Worm (Caenorhabditis elegans) whole organism, L3 larva: ENCODE measurements around the gene F08H9.3.
A peak's percentile ranks its signal among the peaks of the same experiment; 100 is the strongest.

ENCODE experiments used
- R02D3.7 ChIP-seq: fragments of 150-350 bp; optimal IDR thresholded peaks from 2 replicates; lab custom pipeline; 2014; ENCODE audit warnings: missing biosample characterization, missing genetic modification characterization
- ZK546.5 ChIP-seq: sonication (generic microtip); optimal IDR thresholded peaks from 2 replicates; lab custom pipeline; 2017; ENCODE audit warnings: missing biosample characterization, missing genetic modification characterization
- ceh-16 ChIP-seq: sonication (generic microtip); optimal IDR thresholded peaks from 2 replicates; lab custom pipeline; 2017; ENCODE audit warnings: missing biosample characterization, missing genetic modification characterization
- ceh-28 ChIP-seq: fragments of 150-350 bp; optimal IDR thresholded peaks from 2 replicates; lab custom pipeline; 2014; ENCODE audit warnings: missing biosample characterization, missing genetic modification reagents, missing genetic modification characterization
- ceh-82 ChIP-seq: fragments of 150-350 bp; optimal IDR thresholded peaks from 2 replicates; lab custom pipeline; 2014; ENCODE audit warnings: missing biosample characterization, missing genetic modification characterization
- ceh-9 ChIP-seq: sonication (generic microtip); optimal IDR thresholded peaks from 2 replicates; lab custom pipeline; 2018; ENCODE audit warnings: missing biosample characterization, missing genetic modification characterization
- daf-12 ChIP-seq: fragments of 150-350 bp; optimal IDR thresholded peaks from 2 replicates; lab custom pipeline; 2014; ENCODE audit warnings: missing biosample characterization, missing genetic modification reagents, missing genetic modification characterization
- egl-5 ChIP-seq: fragments of 150-350 bp; optimal IDR thresholded peaks from 2 replicates; lab custom pipeline; 2017; ENCODE audit warnings: missing biosample characterization, missing genetic modification reagents, missing genetic modification characterization, inconsistent platforms
- elt-1 ChIP-seq: fragments of 150-350 bp; optimal IDR thresholded peaks from 2 replicates; lab custom pipeline; 2014; ENCODE audit warnings: missing biosample characterization, missing genetic modification characterization
- elt-2 ChIP-seq: sonication (generic microtip); optimal IDR thresholded peaks from 2 replicates; lab custom pipeline; 2016; ENCODE audit warnings: missing genetic modification reagents, mild to moderate bottlenecking, missing genetic modification characterization, missing compliant biosample characterization
- eor-1 ChIP-seq, 2 experiments: fragments of 150-350 bp; optimal IDR thresholded peaks; 2 replicates each; lab custom pipeline; 2014 to 2018; ENCODE audit warnings: missing biosample characterization in 2 of 2, missing genetic modification characterization in 2 of 2
- fkh-10 ChIP-seq: sonication (generic microtip); optimal IDR thresholded peaks from 2 replicates; lab custom pipeline; 2017; ENCODE audit warnings: missing biosample characterization, missing genetic modification reagents, missing genetic modification characterization
- fkh-2 ChIP-seq: fragments of 150-350 bp; optimal IDR thresholded peaks from 2 replicates; lab custom pipeline; 2014; ENCODE audit warnings: missing biosample characterization, missing genetic modification reagents, missing genetic modification characterization
- hmg-11 ChIP-seq: sonication (generic microtip); optimal IDR thresholded peaks from 2 replicates; lab custom pipeline; 2016; ENCODE audit warnings: missing genetic modification characterization, missing compliant biosample characterization
- jun-1 ChIP-seq: fragments of 150-350 bp; optimal IDR thresholded peaks from 2 replicates; lab custom pipeline; 2014; ENCODE audit warnings: missing biosample characterization, missing genetic modification reagents, missing genetic modification characterization
- lsy-12 ChIP-seq: sonication (generic microtip); optimal IDR thresholded peaks from 2 replicates; lab custom pipeline; 2016; ENCODE audit warnings: mild to moderate bottlenecking, missing genetic modification characterization, missing compliant biosample characterization
- mdl-1 ChIP-seq: fragments of 150-350 bp; optimal IDR thresholded peaks from 2 replicates; lab custom pipeline; 2014; ENCODE audit warnings: missing biosample characterization, missing genetic modification characterization
- mml-1 ChIP-seq: fragments of 150-350 bp; sonication (generic microtip); optimal IDR thresholded peaks from 3 replicates; lab custom pipeline; 2014; ENCODE audit warnings: missing biosample characterization, missing genetic modification characterization
- nfya-1 ChIP-seq: sonication (generic microtip); optimal IDR thresholded peaks from 2 replicates; lab custom pipeline; 2017; ENCODE audit warnings: missing genetic modification characterization, mild to moderate bottlenecking, missing compliant biosample characterization, antibody characterized with exemption, moderate library complexity; ENCODE audit not compliant: insufficient read depth
- nhr-11 ChIP-seq: fragments of 150-350 bp; optimal IDR thresholded peaks from 2 replicates; lab custom pipeline; 2014; ENCODE audit warnings: missing biosample characterization, missing genetic modification characterization
- nhr-12 ChIP-seq: fragments of 150-350 bp; optimal IDR thresholded peaks from 2 replicates; lab custom pipeline; 2014; ENCODE audit warnings: missing biosample characterization, missing genetic modification characterization
- nhr-23 ChIP-seq: fragments of 150-350 bp; optimal IDR thresholded peaks from 2 replicates; lab custom pipeline; 2014; ENCODE audit warnings: missing biosample characterization, missing genetic modification reagents, missing genetic modification characterization
- nhr-237 ChIP-seq: fragments of 150-350 bp; optimal IDR thresholded peaks from 2 replicates; lab custom pipeline; 2014; ENCODE audit warnings: missing biosample characterization, missing genetic modification characterization
- nhr-25 ChIP-seq: sonication (generic microtip); optimal IDR thresholded peaks from 2 replicates; lab custom pipeline; 2017; ENCODE audit warnings: missing biosample characterization, missing genetic modification characterization
- nhr-76 ChIP-seq: fragments of 150-350 bp; sonication (generic microtip); optimal IDR thresholded peaks from 5 replicates; lab custom pipeline; 2014; ENCODE audit warnings: missing biosample characterization, missing genetic modification characterization
- nhr-77 ChIP-seq: fragments of 150-350 bp; optimal IDR thresholded peaks from 2 replicates; lab custom pipeline; 2014; ENCODE audit warnings: missing biosample characterization, missing genetic modification characterization
- pha-4 ChIP-seq: fragments of 150-350 bp; optimal IDR thresholded peaks from 2 replicates; lab custom pipeline; 2014; ENCODE audit warnings: missing biosample characterization, missing genetic modification reagents, missing genetic modification characterization
- pqm-1 ChIP-seq: fragments of 150-350 bp; optimal IDR thresholded peaks from 2 replicates; lab custom pipeline; 2017; ENCODE audit warnings: missing biosample characterization, missing genetic modification characterization, inconsistent platforms
- sea-2 ChIP-seq: fragments of 150-350 bp; sonication (generic microtip); optimal IDR thresholded peaks from 4 replicates; lab custom pipeline; 2014; ENCODE audit warnings: missing biosample characterization, missing genetic modification reagents, missing genetic modification characterization
- skn-1 ChIP-seq: fragments of 150-350 bp; optimal IDR thresholded peaks from 2 replicates; lab custom pipeline; 2014; ENCODE audit warnings: missing biosample characterization, missing genetic modification characterization
- snpc-4 ChIP-seq: fragments of 150-350 bp; optimal IDR thresholded peaks from 2 replicates; lab custom pipeline; 2014; ENCODE audit warnings: missing biosample characterization, missing genetic modification characterization
- unc-62 ChIP-seq: fragments of 150-350 bp; sonication (generic microtip); optimal IDR thresholded peaks from 4 replicates; lab custom pipeline; 2014; ENCODE audit warnings: missing biosample characterization, missing genetic modification reagents, missing genetic modification characterization
- zag-1 ChIP-seq: fragments of 150-350 bp; optimal IDR thresholded peaks from 2 replicates; lab custom pipeline; 2014; ENCODE audit warnings: missing biosample characterization, missing genetic modification characterization
- ztf-4 ChIP-seq: fragments of 150-350 bp; optimal IDR thresholded peaks from 2 replicates; lab custom pipeline; 2014; ENCODE audit warnings: missing biosample characterization, missing genetic modification characterization

Gene F08H9.3

ce11 chrV:14504120-14504519 is 41.0 kb upstream of the F08H9.3 start:
- no peak for TF ChIP-seq ceh-82
- TF ChIP-seq nhr-23 (tag; lab: Kevin White, UChicago), result no peak
- no peak for TF ChIP-seq fkh-10 (GFP tag; lab: Kevin White, UChicago)
- no peak for TF ChIP-seq mdl-1
- TF ChIP-seq eor-1 (tag; optimal IDR thresholded peaks at IDR 0.05; lab: Kevin White, UChicago), result no peak
- TF ChIP-seq sea-2 (GFP tag; lab: Kevin White, UChicago), result no peak
- no peak for TF ChIP-seq nhr-11 (tag; lab: Kevin White, UChicago)
- no peak for TF ChIP-seq nhr-237
- no peak for TF ChIP-seq skn-1 (tag; lab: Kevin White, UChicago)
- TF ChIP-seq nhr-12, result no peak
- no peak for TF ChIP-seq ZK546.5 (tag; lab: Kevin White, UChicago)
- no peak for TF ChIP-seq jun-1 (tag; lab: Kevin White, UChicago)
- no peak for TF ChIP-seq ceh-16 (tag; lab: Kevin White, UChicago)
- no peak for TF ChIP-seq egl-5 (tag; lab: Kevin White, UChicago)
- no peak for TF ChIP-seq ceh-9 (tag; lab: Kevin White, UChicago)
- TF ChIP-seq zag-1 (tag; lab: Kevin White, UChicago), result no peak
- no peak for TF ChIP-seq pha-4 (tag; lab: Kevin White, UChicago)
- TF ChIP-seq lsy-12 (tag; lab: Kevin White, UChicago), result no peak

- no peak for TF ChIP-seq ceh-28 (tag; lab: Kevin White, UChicago)
- no peak for TF ChIP-seq nhr-11 (tag; lab: Kevin White, UChicago)
- TF ChIP-seq nhr-12, result no peak
- no peak for TF ChIP-seq nhr-23 (tag; lab: Kevin White, UChicago)
- TF ChIP-seq mdl-1, result no peak
- no peak for TF ChIP-seq nhr-77 (tag; lab: Kevin White, UChicago)
- no peak for TF ChIP-seq unc-62 (GFP tag; lab: Kevin White, UChicago)
- no peak for TF ChIP-seq hmg-11
- peak; percentile 37 for TF ChIP-seq nfya-1
- TF ChIP-seq nhr-237, result no peak
- TF ChIP-seq jun-1 (tag; lab: Kevin White, UChicago), result peak; percentile 43
- no peak for TF ChIP-seq nhr-76 (tag; lab: Kevin White, UChicago)
- no peak for TF ChIP-seq nhr-25
- no peak for TF ChIP-seq elt-1
- no peak for TF ChIP-seq eor-1 (tag; optimal IDR thresholded peaks at IDR 0.05; lab: Kevin White, UChicago)
- TF ChIP-seq pha-4 (tag; lab: Kevin White, UChicago), result peak; percentile 36
- no peak for TF ChIP-seq egl-5 (tag; lab: Kevin White, UChicago)
- TF ChIP-seq pqm-1 (tag; lab: Kevin White, UChicago), result peak; percentile 81
- TF ChIP-seq elt-2 (tag; lab: Kevin White, UChicago), result peak; percentile 86
- TF ChIP-seq snpc-4 (tag; lab: Kevin White, UChicago), result no peak
These were observed 39.9 kb upstream of the F08H9.3 start for ce11 chrV:14503065-14503464.

- TF ChIP-seq pha-4 (tag; lab: Kevin White, UChicago) (peak; percentile 53), skn-1 (tag; lab: Kevin White, UChicago) (no peak)
These were observed 38.0 kb upstream of the F08H9.3 start, which contains the start of gene R02D5.24 for ce11 chrV:14501136-14501535. Gene R02D5.24 (plus strand): TSS chrV:14501340.

ce11 chrV:14500554-14500953 is 37.4 kb upstream of the F08H9.3 start:
- TF ChIP-seq mml-1 (no peak), fkh-10 (GFP tag; lab: Kevin White, UChicago) (no peak), sea-2 (GFP tag; lab: Kevin White, UChicago) (no peak), ceh-82 (no peak), fkh-2 (tag; lab: Kevin White, UChicago) (no peak), daf-12 (tag; lab: Kevin White, UChicago) (no peak), eor-1 (tag; optimal IDR thresholded peaks at IDR 0.05; lab: Kevin White, UChicago) (no peak), ztf-4 (no peak), R02D3.7 (no peak)
